Worm (Caenorhabditis elegans): Measurements from ENCODE around the gene W03C9.8.

Gene W03C9.8

DNA sequence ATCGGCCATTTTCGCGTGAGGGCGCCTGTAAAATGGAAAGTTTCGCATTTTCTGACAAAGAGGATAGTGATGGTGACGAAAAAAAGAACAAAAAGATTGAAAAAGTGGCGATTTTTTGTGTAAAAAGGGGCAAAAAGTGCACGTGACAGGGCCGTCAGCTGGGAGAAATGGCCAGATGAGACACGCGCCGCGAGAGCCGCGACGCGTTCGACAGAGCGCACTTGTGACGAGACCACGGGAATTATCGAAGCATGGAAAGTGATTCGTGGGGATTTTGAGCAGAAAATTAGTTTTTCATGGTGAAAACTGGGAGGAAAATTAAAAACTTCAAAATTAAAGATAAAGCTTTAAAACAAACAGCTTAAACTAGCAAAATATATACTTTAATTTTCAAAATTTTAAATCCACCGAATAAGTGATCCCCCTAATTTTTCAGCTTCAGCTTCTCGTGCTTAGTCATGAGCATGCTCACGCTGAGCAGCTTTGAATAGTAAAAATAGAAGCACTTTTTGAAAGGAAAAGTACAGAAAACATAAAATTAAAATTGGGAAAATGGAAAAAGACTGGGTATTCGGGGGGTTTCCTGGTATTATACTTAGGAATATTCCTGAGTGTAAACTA, 19.1 kb downstream of the W03C9.8 start, which contains the start of gene W03C9.5 (continued):
- TF ChIP-seq lsy-27 (tag; optimal IDR thresholded peaks at IDR 0.05; ENCODE audit: borderline replicate concordance, insufficient read depth) (no peak), Y67H2A.10 (GFP tag; conservative IDR thresholded peaks at IDR 0.05) (peak; percentile 93), sdz-38 (tag; optimal IDR thresholded peaks at IDR 0.05) (no peak), die-1 (tag; optimal IDR thresholded peaks at IDR 0.05) (peak; percentile 38), ets-4 (GFP tag; optimal IDR thresholded peaks at IDR 0.05) (no peak), fkh-3 (tag; optimal IDR thresholded peaks at IDR 0.05) (no peak), unc-62 (GFP tag; optimal IDR thresholded peaks at IDR 0.05) (peak; percentile 18), C17E4.6 (GFP tag; IDR thresholded peaks at IDR 0.05) (peak; percentile 60; the same call in 1 of the 2 replicates), nhr-27 (tag; optimal IDR thresholded peaks at IDR 0.05) (no peak), ccch-3 (GFP tag; optimal IDR thresholded peaks at IDR 0.05) (no peak), K11D2.4 (GFP tag; IDR thresholded peaks at IDR 0.05) (peak; percentile 92), tbx-9 (tag; optimal IDR thresholded peaks at IDR 0.05; ENCODE audit: borderline replicate concordance) (no peak), F22D6.2 (tag; optimal IDR thresholded peaks at IDR 0.05) (peak; percentile 72), F57A8.1 (GFP tag; optimal IDR thresholded peaks at IDR 0.05) (no peak), nfya-2 (GFP tag; IDR thresholded peaks at IDR 0.05) (no peak), xnd-1 (tag; optimal IDR thresholded peaks at IDR 0.05) (no peak), mxl-1 (tag; optimal IDR thresholded peaks at IDR 0.05) (no peak), ceh-27 (GFP tag; optimal IDR thresholded peaks at IDR 0.05) (peak; percentile 96), repo-1 (tag; optimal IDR thresholded peaks at IDR 0.05) (peak; percentile 46), sea-2 (GFP tag; IDR thresholded peaks at IDR 0.05) (no peak), cebp-2 (GFP tag; IDR thresholded peaks at IDR 0.05) (no peak), tlf-1 (GFP tag; optimal IDR thresholded peaks at IDR 0.05) (peak; percentile 76), ztf-18 (tag; optimal IDR thresholded peaks at IDR 0.05) (peak; percentile 54), snpc-3.4 (tag; optimal IDR thresholded peaks at IDR 0.05) (no peak), hmg-20 (GFP tag; IDR thresholded peaks at IDR 0.05) (no peak), ceh-40 (GFP tag; IDR thresholded peaks at IDR 0.05) (no peak), egl-44 (GFP tag; IDR thresholded peaks at IDR 0.05) (peak; percentile 49; the same call in 1 of the 2 replicates), T26A5.8 (tag; optimal IDR thresholded peaks at IDR 0.05) (no peak), hmg-1.2 (GFP tag; IDR thresholded peaks at IDR 0.05) (peak; percentile 56), hlh-12 (tag; optimal IDR thresholded peaks at IDR 0.05) (no peak), K12H6.12 (tag; optimal IDR thresholded peaks at IDR 0.05) (peak; percentile 97), F55B11.4 (tag; optimal IDR thresholded peaks at IDR 0.05; ENCODE audit: borderline replicate concordance, insufficient read depth) (no peak), lin-35 (GFP tag; optimal IDR thresholded peaks at IDR 0.05) (peak in 2 of 3 experiments; percentile 19 to 76), T07F8.4 (tag; optimal IDR thresholded peaks at IDR 0.05) (peak; percentile 14), B0261.1 (tag; optimal IDR thresholded peaks at IDR 0.05) (peak; percentile 31), athp-1 (tag; optimal IDR thresholded peaks at IDR 0.05) (peak; percentile 87), attf-5 (GFP tag; optimal IDR thresholded peaks at IDR 0.05) (peak; percentile 98), B0019.2 (GFP tag; conservative IDR thresholded peaks at IDR 0.05) (peak; percentile 42; the same call in 1 of the 2 replicates), cebp-1 (GFP tag; IDR thresholded peaks at IDR 0.05) (peak; percentile 66), cebp-1 (tag; optimal IDR thresholded peaks at IDR 0.05) (peak; percentile 88), C06A6.2 (GFP tag; conservative IDR thresholded peaks at IDR 0.05) (no peak; the same call in 1 of the 2 replicates), let-607 (tag; optimal IDR thresholded peaks at IDR 0.05) (peak; percentile 57 to 75), let-526 (GFP tag; IDR thresholded peaks at IDR 0.05) (peak; percentile 86), snpc-4 (GFP tag; optimal IDR thresholded peaks at IDR 0.05) (no peak), snpc-4 (tag; optimal IDR thresholded peaks at IDR 0.05) (peak; percentile 52 to 74 (median 67)), nhr-80 (tag; optimal IDR thresholded peaks at IDR 0.05) (peak; percentile 94), somi-1 (GFP tag; optimal IDR thresholded peaks at IDR 0.05) (peak; percentile 84), madf-8 (GFP tag; conservative IDR thresholded peaks at IDR 0.05) (no peak)
